Fruit fly (Drosophila melanogaster): ENCODE measurements around the gene Inx2.

The Inx2 gene

dm6 chrX:6969364-6970137 is 28.9 kb upstream of the Inx2 start, which contains the start of gene CG4586 (continued):
- TF ChIP-seq Meics (GFP tag; optimal IDR thresholded peaks at IDR 0.05): peak; percentile 97
- peak; percentile 77 for TF ChIP-seq CG11093 (GFP tag; IDR thresholded peaks at IDR 0.05)
- TF ChIP-seq jigr1 (GFP tag; IDR thresholded peaks at IDR 0.05): peak; percentile 51; the same call in 1 of the 3 replicates
- peak; percentile 96 for TF ChIP-seq CG12299 (tag; optimal IDR thresholded peaks at IDR 0.05)
- peak; percentile 67 for TF ChIP-seq CG15073 (GFP tag; optimal IDR thresholded peaks at IDR 0.05)
- TF ChIP-seq Doc2 (GFP tag; IDR thresholded peaks at IDR 0.05): peak; percentile 65; the same call in 1 of the 2 replicates
- peak; percentile 75 for TF ChIP-seq Hr3 (GFP tag; optimal IDR thresholded peaks at IDR 0.05)
- TF ChIP-seq CG10274 (GFP tag; optimal IDR thresholded peaks at IDR 0.05): peak; percentile 89
- peak; percentile 94 for TF ChIP-seq Sox102F (GFP tag; optimal IDR thresholded peaks at IDR 0.05)
- peak; percentile 91 for TF ChIP-seq Rx (GFP tag; IDR thresholded peaks at IDR 0.05)
- no peak for TF ChIP-seq CG42726 (GFP tag; IDR thresholded peaks at IDR 0.05; ENCODE audit: partially characterized antibody)
- TF ChIP-seq CG4328 (GFP tag; optimal IDR thresholded peaks at IDR 0.05): peak; percentile 85
- peak; percentile 96 for TF ChIP-seq Dip3 (GFP tag; optimal IDR thresholded peaks at IDR 0.05)
- TF ChIP-seq CG16815 (GFP tag; optimal IDR thresholded peaks at IDR 0.05): peak; percentile 62
- TF ChIP-seq schlank (tag; optimal IDR thresholded peaks at IDR 0.05): peak; percentile 96
- peak; percentile 99 for TF ChIP-seq Drgx (GFP tag; IDR thresholded peaks at IDR 0.05)
- TF ChIP-seq dm (GFP tag; optimal IDR thresholded peaks at IDR 0.05): peak; percentile 89
- peak; percentile 56 for TF ChIP-seq Elba2 (GFP tag; optimal IDR thresholded peaks at IDR 0.05)
- TF ChIP-seq dpn (GFP tag; optimal IDR thresholded peaks at IDR 0.05): peak; percentile 94 to 97
- peak; percentile 69 for TF ChIP-seq Poxn (GFP tag; IDR thresholded peaks at IDR 0.05)
- peak; percentile 87 for TF ChIP-seq CG5180 (GFP tag; optimal IDR thresholded peaks at IDR 0.05)
- peak; percentile 92 for TF ChIP-seq CG12155 (GFP tag; optimal IDR thresholded peaks at IDR 0.05)
- TF ChIP-seq C15 (GFP tag; IDR thresholded peaks at IDR 0.05): peak; percentile 91
- no peak for TF ChIP-seq Doc3 (GFP tag; IDR thresholded peaks at IDR 0.05; ENCODE audit: partially characterized antibody)
- peak; percentile 95 for TF ChIP-seq CG13894 (tag; optimal IDR thresholded peaks at IDR 0.05)
- peak; percentile 97 for TF ChIP-seq her (GFP tag; optimal IDR thresholded peaks at IDR 0.05)
- TF ChIP-seq BEAF-32 (GFP tag; optimal IDR thresholded peaks at IDR 0.05): peak; percentile 5
- TF ChIP-seq Eip74EF (GFP tag; optimal IDR thresholded peaks at IDR 0.05): peak in 1 of 2 experiments; percentile 95
- no peak for TF ChIP-seq CG7745 (tag; optimal IDR thresholded peaks at IDR 0.05)
- peak; percentile 92 for TF ChIP-seq H2.0 (GFP tag; IDR thresholded peaks at IDR 0.05)
- TF ChIP-seq HHEX (GFP tag; optimal IDR thresholded peaks at IDR 0.05): peak; percentile 97
- peak; percentile 79 for TF ChIP-seq danr (GFP tag; IDR thresholded peaks at IDR 0.05)
- TF ChIP-seq nom (GFP tag; optimal IDR thresholded peaks at IDR 0.05): peak; percentile 99
- TF ChIP-seq Mad (GFP tag; optimal IDR thresholded peaks at IDR 0.05): peak; percentile 94
- peak; percentile 97 for TF ChIP-seq CG11695 (GFP tag; IDR thresholded peaks at IDR 0.05)
- peak; percentile 96 for TF ChIP-seq Rfx (GFP tag; IDR thresholded peaks at IDR 0.05)
- TF ChIP-seq lab (GFP tag; optimal IDR thresholded peaks at IDR 0.05): peak; percentile 99
- TF ChIP-seq Lhr (GFP tag; optimal IDR thresholded peaks at IDR 0.05): peak; percentile 63
- peak; percentile 95 for TF ChIP-seq CG7987 (GFP tag; optimal IDR thresholded peaks at IDR 0.05)
- peak; percentile 94 for TF ChIP-seq NC2β (GFP tag; optimal IDR thresholded peaks at IDR 0.05)
- TF ChIP-seq CG18599 (GFP tag; optimal IDR thresholded peaks at IDR 0.05): peak; percentile 98
- TF ChIP-seq Xrp1 (GFP tag; IDR thresholded peaks at IDR 0.05): peak; percentile 95
- peak; percentile 89 for TF ChIP-seq fd3F (GFP tag; optimal IDR thresholded peaks at IDR 0.05)
- peak; percentile 57 to 62 for TF ChIP-seq insv (GFP tag; optimal IDR thresholded peaks at IDR 0.05)
- TF ChIP-seq CG10431 (GFP tag; optimal IDR thresholded peaks at IDR 0.05): peak; percentile 72
- TF ChIP-seq gsb (GFP tag; IDR thresholded peaks at IDR 0.05): peak; percentile 90
- peak; percentile 95 for TF ChIP-seq run (tag; optimal IDR thresholded peaks at IDR 0.05)
